Fruit fly (Drosophila melanogaster) whole organism, embryonic: Measurements from ENCODE around the gene CG13622.
A peak's percentile ranks its signal among the peaks of the same experiment; 100 is the strongest.

Experiments used
- Abd-B ChIP-seq: fragments of 200-800 bp; sonication (Bioruptor generic); optimal IDR thresholded peaks from 2 replicates; lab custom pipeline; 2018; ENCODE audit warnings: missing biosample characterization, mild to moderate bottlenecking, missing genetic modification characterization, moderate library complexity
- Adf1 ChIP-seq: fragments of 200-800 bp; sonication (Bioruptor generic); IDR thresholded peaks from 2 replicates; pipeline ENCODE4 v1.3.6; 2022; ENCODE audit warnings: missing biosample characterization, missing genetic modification characterization
- B-H1 ChIP-seq: fragments of 200-800 bp; sonication (Bioruptor generic); IDR thresholded peaks from 3 replicates; pipeline ENCODE4 v1.3.6; 2022; ENCODE audit warnings: missing biosample characterization, missing genetic modification characterization
- Bgb ChIP-seq: fragments of 200-800 bp; sonication (Bioruptor generic); IDR thresholded peaks from 2 replicates; pipeline ENCODE4 v1.3.6; 2022; ENCODE audit warnings: missing biosample characterization, missing genetic modification characterization; ENCODE audit not compliant: partially characterized antibody
- CG10209 ChIP-seq: fragments of 200-800 bp; sonication (Bioruptor generic); optimal IDR thresholded peaks from 3 replicates; lab custom pipeline; 2017; ENCODE audit warnings: missing biosample characterization, mild to moderate bottlenecking, missing genetic modification characterization, missing genetic modification reagents
- CG10267 ChIP-seq: fragments of 200-800 bp; sonication (Bioruptor generic); optimal IDR thresholded peaks from 2 replicates; lab custom pipeline; 2018; ENCODE audit warnings: missing biosample characterization, mild to moderate bottlenecking, missing genetic modification characterization, moderate library complexity
- CG10654 ChIP-seq: fragments of 200-800 bp; sonication (Bioruptor generic); optimal IDR thresholded peaks from 2 replicates; lab custom pipeline; 2016; ENCODE audit warnings: missing biosample characterization, missing genetic modification characterization
- CG10959 ChIP-seq: fragments of 200-800 bp; sonication (Bioruptor generic); IDR thresholded peaks from 2 replicates; pipeline ENCODE4 v1.3.6; 2022; ENCODE audit warnings: missing biosample characterization, missing genetic modification characterization
- CG11085 ChIP-seq: fragments of 200-800 bp; sonication (Bioruptor generic); IDR thresholded peaks from 2 replicates; pipeline ENCODE4 v1.3.6; 2022; ENCODE audit warnings: missing biosample characterization, missing genetic modification characterization
- CG1233 ChIP-seq: fragments of 200-800 bp; sonication (Bioruptor generic); optimal IDR thresholded peaks from 4 replicates; lab custom pipeline; 2018; ENCODE audit warnings: missing biosample characterization, mild to moderate bottlenecking, missing genetic modification characterization
- CG13894 ChIP-seq: fragments of 200-800 bp; sonication (Bioruptor generic); optimal IDR thresholded peaks from 3 replicates; lab custom pipeline; 2018; ENCODE audit warnings: missing biosample characterization, mild to moderate bottlenecking, missing genetic modification characterization, moderate library complexity
- CG15479 ChIP-seq: fragments of 200-800 bp; sonication (Bioruptor generic); optimal IDR thresholded peaks from 3 replicates; lab custom pipeline; 2019; ENCODE audit warnings: missing biosample characterization, mild to moderate bottlenecking, missing genetic modification characterization, moderate library complexity
- CG1603 ChIP-seq: fragments of 200-800 bp; sonication (Bioruptor generic); optimal IDR thresholded peaks from 2 replicates; lab custom pipeline; 2019; ENCODE audit warnings: missing biosample characterization, mild to moderate bottlenecking, missing genetic modification characterization, moderate library complexity
- CG17328 ChIP-seq: fragments of 200-800 bp; sonication (Bioruptor generic); IDR thresholded peaks from 2 replicates; pipeline ENCODE4 v1.3.6; 2022; ENCODE audit warnings: missing biosample characterization, missing genetic modification characterization
- CG17912 ChIP-seq: fragments of 200-800 bp; sonication (Bioruptor generic); optimal IDR thresholded peaks from 2 replicates; lab custom pipeline; 2018; ENCODE audit warnings: missing biosample characterization, mild to moderate bottlenecking, missing genetic modification characterization
- CG18764 ChIP-seq: fragments of 200-800 bp; sonication (Bioruptor generic); optimal IDR thresholded peaks from 3 replicates; lab custom pipeline; 2016; ENCODE audit warnings: missing biosample characterization, missing genetic modification characterization
- CG2678 ChIP-seq: fragments of 200-800 bp; sonication (Bioruptor generic); optimal IDR thresholded peaks from 3 replicates; lab custom pipeline; 2019; ENCODE audit warnings: missing biosample characterization, mild to moderate bottlenecking, missing genetic modification characterization, moderate library complexity
- CG32532 ChIP-seq: fragments of 200-800 bp; sonication (Bioruptor generic); IDR thresholded peaks from 2 replicates; pipeline ENCODE4 v1.3.6; 2022; ENCODE audit warnings: missing biosample characterization, missing genetic modification characterization
- CG3726 ChIP-seq: fragments of 200-800 bp; sonication (Bioruptor generic); IDR thresholded peaks from 3 replicates; pipeline ENCODE4, ENCODE4 v1.3.6; 2022; ENCODE audit warnings: missing biosample characterization, missing genetic modification characterization
- CG4360 ChIP-seq: fragments of 200-800 bp; sonication (Bioruptor generic); IDR thresholded peaks from 2 replicates; pipeline ENCODE4 v1.3.6; 2022; ENCODE audit warnings: missing biosample characterization, missing genetic modification characterization
- CG4707 ChIP-seq: fragments of 200-800 bp; sonication (Bioruptor generic); optimal IDR thresholded peaks from 2 replicates; lab custom pipeline; 2018; ENCODE audit warnings: missing biosample characterization, mild to moderate bottlenecking, missing genetic modification characterization, moderate library complexity
- CG8388 ChIP-seq: fragments of 200-800 bp; sonication (Bioruptor generic); optimal IDR thresholded peaks from 2 replicates; lab custom pipeline; 2019; ENCODE audit warnings: missing biosample characterization, mild to moderate bottlenecking, missing genetic modification characterization, moderate library complexity
- ERR ChIP-seq: fragments of 200-800 bp; sonication (Bioruptor generic); optimal IDR thresholded peaks from 2 replicates; lab custom pipeline; 2016; ENCODE audit warnings: missing biosample characterization, missing genetic modification characterization
- GATAe ChIP-seq: fragments of 200-800 bp; sonication (Bioruptor generic); conservative IDR thresholded peaks from 2 replicates; pipeline ENCODE4 v1.3.6; 2022; ENCODE audit warnings: missing biosample characterization, missing genetic modification characterization
- Hand ChIP-seq: fragments of 200-800 bp; sonication (Bioruptor generic); optimal IDR thresholded peaks from 2 replicates; lab custom pipeline; 2017; ENCODE audit warnings: mild to moderate bottlenecking, missing biosample characterization, missing genetic modification reagents, missing genetic modification characterization
- Hmx ChIP-seq: fragments of 200-800 bp; sonication (Bioruptor generic); optimal IDR thresholded peaks from 2 replicates; lab custom pipeline; 2016; ENCODE audit warnings: missing biosample characterization, missing genetic modification characterization
- Hr78 ChIP-seq, 2 experiments: fragments of 200-800 bp in 1 of 2; fragments of >200 bp in 1 of 2; sonication (Bioruptor generic) in 1 of 2; optimal IDR thresholded peaks; 2 replicates each; lab custom pipeline; 2017 to 2019; ENCODE audit warnings: missing biosample characterization in 2 of 2, missing genetic modification characterization in 2 of 2, mild to moderate bottlenecking in 1 of 2, moderate library complexity in 1 of 2
- Oaz ChIP-seq: fragments of 200-800 bp; sonication (Bioruptor generic); IDR thresholded peaks from 2 replicates; pipeline ENCODE4 v1.3.6; 2022; ENCODE audit warnings: missing biosample characterization, missing genetic modification characterization
- Rfx ChIP-seq: fragments of 200-800 bp; sonication (Bioruptor generic); IDR thresholded peaks from 2 replicates; pipeline ENCODE4 v1.3.6; 2022; ENCODE audit warnings: missing biosample characterization, missing genetic modification characterization
- TFAM ChIP-seq: fragments of 200-800 bp; sonication (Bioruptor generic); optimal IDR thresholded peaks from 2 replicates; lab custom pipeline; 2017; ENCODE audit warnings: missing biosample characterization, missing genetic modification characterization, inconsistent platforms
- Vsx1 ChIP-seq: fragments of 200-800 bp; sonication (Bioruptor generic); optimal IDR thresholded peaks from 2 replicates; lab custom pipeline; 2017; ENCODE audit warnings: missing biosample characterization, mild to moderate bottlenecking, missing genetic modification characterization, missing genetic modification reagents
- bigmax ChIP-seq: fragments of 200-800 bp; sonication (Bioruptor generic); optimal IDR thresholded peaks from 2 replicates; lab custom pipeline; 2018; ENCODE audit warnings: missing biosample characterization, mild to moderate bottlenecking, missing genetic modification characterization
- corto ChIP-seq: fragments of 200-800 bp; sonication (Bioruptor generic); optimal IDR thresholded peaks from 2 replicates; lab custom pipeline; 2016; ENCODE audit warnings: missing biosample characterization, mild to moderate bottlenecking, missing genetic modification characterization, moderate library complexity
- cwo ChIP-seq: fragments of 200-800 bp; sonication (Bioruptor generic); optimal IDR thresholded peaks from 3 replicates; lab custom pipeline; 2017; ENCODE audit warnings: missing biosample characterization, missing genetic modification characterization, mild to moderate bottlenecking, moderate library complexity, missing genetic modification reagents
- fru ChIP-seq: fragments of >200 bp; optimal IDR thresholded peaks from 2 replicates; lab custom pipeline; 2017
- gce ChIP-seq: fragments of 200-800 bp; sonication (Bioruptor generic); IDR thresholded peaks from 3 replicates; pipeline ENCODE4 v1.3.6; 2022; ENCODE audit warnings: missing biosample characterization, missing genetic modification characterization
- grau ChIP-seq: fragments of 200-800 bp; optimal IDR thresholded peaks from 3 replicates; lab custom pipeline; 2019; ENCODE audit warnings: missing biosample characterization, mild to moderate bottlenecking, missing genetic modification characterization, moderate library complexity
- h ChIP-seq: fragments of >200 bp; optimal IDR thresholded peaks from 2 replicates; lab custom pipeline; 2017
- inv ChIP-seq: fragments of 200-800 bp; sonication (Bioruptor generic); IDR thresholded peaks from 2 replicates; pipeline ENCODE4 v1.3.6; 2022; ENCODE audit warnings: missing biosample characterization, missing genetic modification characterization; ENCODE audit not compliant: partially characterized antibody
- knrl ChIP-seq: fragments of 200-800 bp; sonication (Bioruptor generic); IDR thresholded peaks from 3 replicates; pipeline ENCODE4 v1.3.6; 2022; ENCODE audit warnings: missing biosample characterization, missing genetic modification characterization; ENCODE audit not compliant: partially characterized antibody
- nmo ChIP-seq: fragments of 200-800 bp; sonication (Bioruptor generic); optimal IDR thresholded peaks from 2 replicates; lab custom pipeline; 2018; ENCODE audit warnings: missing biosample characterization, mild to moderate bottlenecking, missing genetic modification characterization, moderate library complexity
- peb ChIP-seq: fragments of 200-800 bp; sonication (Bioruptor generic); IDR thresholded peaks from 2 replicates; pipeline ENCODE4 v1.3.6; 2022; ENCODE audit warnings: missing biosample characterization, missing genetic modification characterization
- prd ChIP-seq, 3 experiments: fragments of >200 bp in 2 of 3; fragments of 200-800 bp in 1 of 3; sonication (Bioruptor generic) in 1 of 3; optimal IDR thresholded peaks in 2 of 3; IDR thresholded peaks in 1 of 3; 2 replicates in 2 of 3; 3 replicates in 1 of 3; pipeline versions ENCODE4 v1.3.6 to Lab custom; 2017 to 2022; ENCODE audit warnings: missing biosample characterization in 1 of 3, missing genetic modification characterization in 1 of 3
- sd ChIP-seq: fragments of 200-800 bp; sonication (Bioruptor generic); optimal IDR thresholded peaks from 3 replicates; lab custom pipeline; 2018; ENCODE audit warnings: missing biosample characterization, mild to moderate bottlenecking, missing genetic modification characterization, moderate library complexity
- sim ChIP-seq: fragments of 200-800 bp; sonication (Bioruptor generic); IDR thresholded peaks from 2 replicates; pipeline ENCODE4 v1.3.6; 2022; ENCODE audit warnings: missing biosample characterization, missing genetic modification characterization
- stc ChIP-seq: fragments of 200-800 bp; sonication (Bioruptor generic); IDR thresholded peaks from 2 replicates; pipeline ENCODE4 v1.3.6; 2022; ENCODE audit warnings: missing biosample characterization, missing genetic modification characterization
- tin ChIP-seq: fragments of 200-800 bp; sonication (Bioruptor generic); optimal IDR thresholded peaks from 3 replicates; lab custom pipeline; 2016; ENCODE audit warnings: missing biosample characterization, missing genetic modification characterization
- ttk ChIP-seq: fragments of 200-800 bp; sonication (Bioruptor generic); IDR thresholded peaks from 2 replicates; pipeline ENCODE4 v2.1.2; 2022; ENCODE audit warnings: missing biosample characterization, missing genetic modification characterization
- tup ChIP-seq: fragments of 200-800 bp; sonication (Bioruptor generic); optimal IDR thresholded peaks from 2 replicates; lab custom pipeline; 2016; ENCODE audit warnings: missing biosample characterization, mild to moderate bottlenecking, missing genetic modification characterization, moderate library complexity
- usp ChIP-seq: fragments of >200 bp; optimal IDR thresholded peaks from 2 replicates; lab custom pipeline; 2017; ENCODE audit warnings: missing biosample characterization, missing genetic modification characterization

CG13622 gene

DNA sequence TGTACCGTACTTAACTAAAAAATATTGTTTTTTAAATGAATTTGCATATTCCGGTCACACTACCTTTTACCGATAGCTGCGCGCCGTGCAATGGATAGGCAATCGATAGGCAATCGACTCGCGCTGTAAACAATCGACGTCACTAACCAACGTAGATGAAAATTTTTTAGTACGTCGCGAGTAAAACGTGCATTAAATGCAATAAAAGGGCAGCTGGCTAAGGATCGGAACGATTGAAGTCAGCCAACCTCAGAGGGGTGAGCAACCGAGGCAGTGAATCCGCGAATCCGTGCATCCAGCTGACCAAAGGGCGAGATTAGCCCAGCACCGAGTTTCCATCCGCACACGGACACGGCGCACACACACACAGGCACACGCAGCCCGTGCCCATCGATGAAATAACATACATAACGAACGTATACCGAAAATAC, 5.3 kb downstream of the CG13622 start, which contains the start of gene Pp1alpha-96A (continued):
- TF ChIP-seq Hr78 (GFP tag; optimal IDR thresholded peaks at IDR 0.05; lab: Kevin White, UChicago) (no peak), ERR (GFP tag; lab: Kevin White, UChicago) (peak; percentile 22), h (lab: Kevin White, UChicago) (no peak), CG1603 (tag; lab: Kevin White, UChicago) (peak; percentile 75), CG3726 (GFP tag; lab: Robert Waterston, UW) (no peak), Hand (GFP tag; lab: Kevin White, UChicago) (peak; percentile 16), CG10209 (GFP tag; lab: Kevin White, UChicago) (no peak), ttk (GFP tag; lab: Robert Waterston, UW) (no peak), GATAe (GFP tag; lab: Robert Waterston, UW) (no peak), CG4707 (GFP tag; lab: Kevin White, UChicago) (no peak), bigmax (GFP tag; lab: Kevin White, UChicago) (peak; percentile 43), CG10267 (peak; percentile 38), CG11085 (no peak), stc (GFP tag; lab: Robert Waterston, UW) (no peak), CG10654 (GFP tag; lab: Kevin White, UChicago) (no peak), CG13894 (no peak), CG4360 (no peak), sd (no peak), knrl (GFP tag; lab: Robert Waterston, UW) (peak; percentile 87), grau (peak; percentile 28), CG18764 (GFP tag; lab: Kevin White, UChicago) (no peak), gce (GFP tag; lab: Robert Waterston, UW) (no peak), CG17912 (no peak), Bgb (peak; percentile 92), usp (GFP tag; lab: Kevin White, UChicago) (no peak), tin (GFP tag; lab: Kevin White, UChicago) (no peak), tup (GFP tag; lab: Kevin White, UChicago) (no peak), Adf1 (0 out of 2 replicates have a peak, but pooled peaks have one; percentile 7), sim (GFP tag; lab: Robert Waterston, UW) (no peak), prd (optimal IDR thresholded peaks at IDR 0.05; lab: Kevin White, UChicago) (no peak), prd (GFP tag; IDR thresholded peaks at IDR 0.05; lab: Robert Waterston, UW) (no peak), corto (GFP tag; lab: Kevin White, UChicago) (no peak), cwo (no peak), CG2678 (tag; lab: Kevin White, UChicago) (no peak), CG10959 (no peak), inv (peak; percentile 76; the same call in 1 of the 2 replicates), Vsx1 (GFP tag; lab: Kevin White, UChicago) (no peak), CG8388 (GFP tag; lab: Kevin White, UChicago) (no peak), CG1233 (no peak), CG15479 (GFP tag; lab: Kevin White, UChicago) (no peak), CG32532 (GFP tag; lab: Robert Waterston, UW) (no peak), TFAM (no peak), B-H1 (GFP tag; lab: Robert Waterston, UW) (no peak), Hmx (GFP tag; lab: Kevin White, UChicago) (no peak), peb (GFP tag; lab: Robert Waterston, UW) (no peak), Abd-B (GFP tag; lab: Kevin White, UChicago) (peak; percentile 49), fru (lab: Kevin White, UChicago) (no peak), CG17328 (GFP tag; lab: Robert Waterston, UW) (0 out of 2 replicates have a peak, but pooled peaks have one; percentile 5), Oaz (GFP tag; lab: Robert Waterston, UW) (no peak), nmo (GFP tag; lab: Kevin White, UChicago) (peak; percentile 44), Rfx (GFP tag; lab: Robert Waterston, UW) (peak; percentile 40; the same call in 1 of the 2 replicates)
